Fruit fly (Drosophila melanogaster) whole organism, embryonic: ENCODE measurements around the gene CG10413.

Experiments used
- Ada2b ChIP-seq: fragments of 200-800 bp; sonication (Bioruptor generic); IDR thresholded peaks from 2 replicates; pipeline ENCODE4 v1.3.6; 2022; ENCODE audit warnings: missing biosample characterization, missing genetic modification characterization
- Adf1 ChIP-seq: fragments of 200-800 bp; sonication (Bioruptor generic); IDR thresholded peaks from 2 replicates; pipeline ENCODE4 v1.3.6; 2022; ENCODE audit warnings: missing biosample characterization, missing genetic modification characterization
- Atf-2 ChIP-seq: fragments of 200-800 bp; sonication (Bioruptor generic); optimal IDR thresholded peaks from 2 replicates; lab custom pipeline; 2016; ENCODE audit warnings: missing biosample characterization, missing genetic modification characterization
- B-H1 ChIP-seq: fragments of 200-800 bp; sonication (Bioruptor generic); IDR thresholded peaks from 3 replicates; pipeline ENCODE4 v1.3.6; 2022; ENCODE audit warnings: missing biosample characterization, missing genetic modification characterization
- B-H2 ChIP-seq: fragments of 200-800 bp; sonication (Bioruptor generic); optimal IDR thresholded peaks from 2 replicates; lab custom pipeline; 2018; ENCODE audit warnings: missing biosample characterization, mild to moderate bottlenecking, missing genetic modification characterization
- BtbVII ChIP-seq: fragments of 200-800 bp; sonication (Bioruptor generic); optimal IDR thresholded peaks from 3 replicates; lab custom pipeline; 2017; ENCODE audit warnings: missing biosample characterization, mild to moderate bottlenecking, missing genetic modification characterization
- CG11696 ChIP-seq: fragments of 200-800 bp; sonication (Bioruptor generic); IDR thresholded peaks from 2 replicates; pipeline ENCODE4 v1.3.6; 2022; ENCODE audit warnings: missing biosample characterization, missing genetic modification characterization
- CG11723 ChIP-seq: fragments of 200-800 bp; sonication (Bioruptor generic); optimal IDR thresholded peaks from 2 replicates; lab custom pipeline; 2017; ENCODE audit warnings: missing biosample characterization, mild to moderate bottlenecking, missing genetic modification characterization
- CG12219 ChIP-seq: fragments of 200-800 bp; sonication (Bioruptor generic); optimal IDR thresholded peaks from 3 replicates; lab custom pipeline; 2018; ENCODE audit warnings: missing biosample characterization, mild to moderate bottlenecking, missing genetic modification characterization
- CG14014 ChIP-seq: fragments of 200-800 bp; sonication (Bioruptor generic); IDR thresholded peaks from 2 replicates; pipeline ENCODE4 v1.3.6; 2022; ENCODE audit warnings: missing biosample characterization, missing genetic modification characterization
- CG14710 ChIP-seq: fragments of 200-800 bp; sonication (Bioruptor generic); optimal IDR thresholded peaks from 3 replicates; lab custom pipeline; 2019; ENCODE audit warnings: missing biosample characterization, mild to moderate bottlenecking, missing genetic modification characterization, moderate library complexity
- CG15479 ChIP-seq: fragments of 200-800 bp; sonication (Bioruptor generic); optimal IDR thresholded peaks from 3 replicates; lab custom pipeline; 2019; ENCODE audit warnings: missing biosample characterization, mild to moderate bottlenecking, missing genetic modification characterization, moderate library complexity
- CG17568 ChIP-seq: fragments of 200-800 bp; sonication (Bioruptor generic); optimal IDR thresholded peaks from 2 replicates; lab custom pipeline; 2018; ENCODE audit warnings: missing biosample characterization, mild to moderate bottlenecking, missing genetic modification characterization, moderate library complexity
- CG17829 ChIP-seq: fragments of 200-800 bp; optimal IDR thresholded peaks from 2 replicates; lab custom pipeline; 2019; ENCODE audit warnings: missing biosample characterization, mild to moderate bottlenecking, missing genetic modification characterization, moderate library complexity
- CG18011 ChIP-seq: fragments of 200-800 bp; sonication (Bioruptor generic); optimal IDR thresholded peaks from 2 replicates; lab custom pipeline; 2017; ENCODE audit warnings: missing biosample characterization, missing genetic modification characterization, mild to moderate bottlenecking, moderate library complexity, missing genotype
- CG18262 ChIP-seq: fragments of 200-800 bp; optimal IDR thresholded peaks from 3 replicates; lab custom pipeline; 2019; ENCODE audit warnings: missing biosample characterization, mild to moderate bottlenecking, missing genetic modification characterization, moderate library complexity
- CG18764 ChIP-seq: fragments of 200-800 bp; sonication (Bioruptor generic); optimal IDR thresholded peaks from 3 replicates; lab custom pipeline; 2016; ENCODE audit warnings: missing biosample characterization, missing genetic modification characterization
- CG2116 ChIP-seq: fragments of 200-800 bp; sonication (Bioruptor generic); optimal IDR thresholded peaks from 3 replicates; lab custom pipeline; 2018; ENCODE audit warnings: missing biosample characterization, mild to moderate bottlenecking, missing genetic modification characterization
- CG2202 ChIP-seq: fragments of 200-800 bp; sonication (Bioruptor generic); optimal IDR thresholded peaks from 2 replicates; lab custom pipeline; 2018; ENCODE audit warnings: missing biosample characterization, mild to moderate bottlenecking, missing genetic modification characterization
- CG3163 ChIP-seq: fragments of 200-800 bp; sonication (Bioruptor generic); optimal IDR thresholded peaks from 3 replicates; lab custom pipeline; 2016; ENCODE audit warnings: missing biosample characterization, missing genetic modification characterization
- CG32532 ChIP-seq: fragments of 200-800 bp; sonication (Bioruptor generic); IDR thresholded peaks from 2 replicates; pipeline ENCODE4 v1.3.6; 2022; ENCODE audit warnings: missing biosample characterization, missing genetic modification characterization
- CG33557 ChIP-seq: fragments of 200-800 bp; sonication (Bioruptor generic); optimal IDR thresholded peaks from 2 replicates; lab custom pipeline; 2019; ENCODE audit warnings: missing biosample characterization, mild to moderate bottlenecking, missing genetic modification characterization, moderate library complexity
- CG7839 ChIP-seq: fragments of 200-800 bp; sonication (Bioruptor generic); optimal IDR thresholded peaks from 3 replicates; lab custom pipeline; 2018; ENCODE audit warnings: missing biosample characterization, mild to moderate bottlenecking, missing genetic modification characterization, moderate library complexity
- Dbx ChIP-seq: fragments of 200-800 bp; sonication (Bioruptor generic); IDR thresholded peaks from 3 replicates; pipeline ENCODE4 v1.3.6; 2022; ENCODE audit warnings: missing biosample characterization, missing genetic modification characterization
- Dp ChIP-seq: fragments of 200-800 bp; sonication (Bioruptor generic); optimal IDR thresholded peaks from 2 replicates; lab custom pipeline; 2018; ENCODE audit warnings: missing biosample characterization, mild to moderate bottlenecking, missing genetic modification characterization, moderate library complexity
- E2f2 ChIP-seq: fragments of 200-800 bp; sonication (Bioruptor generic); IDR thresholded peaks from 2 replicates; pipeline ENCODE4 v1.3.6; 2022; ENCODE audit warnings: missing biosample characterization, missing genetic modification characterization
- Hand ChIP-seq: fragments of 200-800 bp; sonication (Bioruptor generic); optimal IDR thresholded peaks from 2 replicates; lab custom pipeline; 2017; ENCODE audit warnings: mild to moderate bottlenecking, missing biosample characterization, missing genetic modification reagents, missing genetic modification characterization
- Mes4 ChIP-seq: fragments of 200-800 bp; sonication (Bioruptor generic); optimal IDR thresholded peaks from 2 replicates; lab custom pipeline; 2016; ENCODE audit warnings: missing biosample characterization, missing genetic modification characterization
- NK7.1 ChIP-seq: fragments of 200-800 bp; sonication (Bioruptor generic); optimal IDR thresholded peaks from 3 replicates; lab custom pipeline; 2016; ENCODE audit warnings: missing biosample characterization, missing genetic modification characterization
- Oli ChIP-seq: fragments of 200-800 bp; sonication (Bioruptor generic); optimal IDR thresholded peaks from 2 replicates; lab custom pipeline; 2018; ENCODE audit warnings: missing biosample characterization, mild to moderate bottlenecking, missing genetic modification characterization, moderate library complexity
- Opbp ChIP-seq: fragments of 200-800 bp; sonication (Bioruptor generic); IDR thresholded peaks from 3 replicates; pipeline ENCODE4 v1.3.6; 2022; ENCODE audit warnings: missing biosample characterization, missing genetic modification characterization; ENCODE audit not compliant: partially characterized antibody
- Pdp1 ChIP-seq, 2 experiments: fragments of 200-800 bp; sonication (Bioruptor generic); optimal IDR thresholded peaks; 3 replicates each; lab custom pipeline; 2016; ENCODE audit warnings: missing biosample characterization in 2 of 2, missing genetic modification characterization in 2 of 2, mild to moderate bottlenecking in 1 of 2, moderate library complexity in 1 of 2
- Six4 ChIP-seq: fragments of 200-800 bp; sonication (Bioruptor generic); optimal IDR thresholded peaks from 2 replicates; lab custom pipeline; 2016; ENCODE audit warnings: missing biosample characterization, missing genetic modification characterization
- YL-1 ChIP-seq: fragments of 200-800 bp; sonication (Bioruptor generic); optimal IDR thresholded peaks from 3 replicates; lab custom pipeline; 2017; ENCODE audit warnings: missing biosample characterization, mild to moderate bottlenecking, missing genetic modification characterization
- bcd ChIP-seq: fragments of 200-800 bp; sonication (Bioruptor generic); optimal IDR thresholded peaks from 2 replicates; lab custom pipeline; 2017; ENCODE audit warnings: missing biosample characterization, mild to moderate bottlenecking, missing genetic modification characterization
- bowl ChIP-seq: fragments of 200-800 bp; sonication (Bioruptor generic); IDR thresholded peaks from 2 replicates; pipeline ENCODE4 v1.3.6; 2022; ENCODE audit warnings: missing biosample characterization, missing genetic modification characterization
- br ChIP-seq: fragments of >200 bp; optimal IDR thresholded peaks from 2 replicates; lab custom pipeline; 2017
- cad ChIP-seq: fragments of >200 bp; optimal IDR thresholded peaks from 2 replicates; lab custom pipeline; 2017; ENCODE audit warnings: missing biosample characterization, missing genetic modification characterization
- cato ChIP-seq: fragments of 200-800 bp; sonication (Bioruptor generic); optimal IDR thresholded peaks from 2 replicates; lab custom pipeline; 2016; ENCODE audit warnings: missing biosample characterization, missing genetic modification characterization, borderline replicate concordance
- crc ChIP-seq: fragments of 200-800 bp; sonication (Bioruptor generic); optimal IDR thresholded peaks from 2 replicates; lab custom pipeline; 2016; ENCODE audit warnings: missing biosample characterization, missing genetic modification characterization
- dmrt99B ChIP-seq: fragments of 200-800 bp; sonication (Bioruptor generic); optimal IDR thresholded peaks from 2 replicates; lab custom pipeline; 2018; ENCODE audit warnings: missing biosample characterization, mild to moderate bottlenecking, missing genetic modification characterization, moderate library complexity
- gcm2 ChIP-seq: fragments of 200-800 bp; sonication (Bioruptor generic); optimal IDR thresholded peaks from 2 replicates; lab custom pipeline; 2016; ENCODE audit warnings: missing biosample characterization, missing genetic modification characterization
- ham ChIP-seq: fragments of 200-800 bp; sonication (Bioruptor generic); IDR thresholded peaks from 2 replicates; pipeline ENCODE4 v1.3.6; 2022; ENCODE audit warnings: missing biosample characterization, missing genetic modification characterization
- knrl ChIP-seq: fragments of 200-800 bp; sonication (Bioruptor generic); IDR thresholded peaks from 3 replicates; pipeline ENCODE4 v1.3.6; 2022; ENCODE audit warnings: missing biosample characterization, missing genetic modification characterization; ENCODE audit not compliant: partially characterized antibody
- nerfin-1 ChIP-seq: fragments of 200-800 bp; sonication (Bioruptor generic); optimal IDR thresholded peaks from 3 replicates; lab custom pipeline; 2019; ENCODE audit warnings: missing biosample characterization, mild to moderate bottlenecking, missing genetic modification characterization, moderate library complexity
- seq ChIP-seq: fragments of 200-800 bp; sonication (Bioruptor generic); IDR thresholded peaks from 2 replicates; pipeline ENCODE4 v1.3.6; 2022; ENCODE audit warnings: missing biosample characterization, missing genetic modification characterization
- sr ChIP-seq: fragments of 200-800 bp; sonication (Bioruptor generic); IDR thresholded peaks from 3 replicates; pipeline ENCODE4 v1.3.6; 2022; ENCODE audit warnings: missing biosample characterization, missing genetic modification characterization
- tgo ChIP-seq: fragments of 200-800 bp; sonication (Bioruptor generic); IDR thresholded peaks from 3 replicates; pipeline ENCODE4 v1.3.6; 2022; ENCODE audit warnings: missing biosample characterization, missing genetic modification characterization
- trem ChIP-seq: fragments of 200-800 bp; optimal IDR thresholded peaks from 3 replicates; lab custom pipeline; 2019; ENCODE audit warnings: missing biosample characterization, mild to moderate bottlenecking, missing genetic modification characterization, moderate library complexity
- trh ChIP-seq: fragments of 200-800 bp; sonication (Bioruptor generic); optimal IDR thresholded peaks from 2 replicates; lab custom pipeline; 2016; ENCODE audit warnings: missing biosample characterization, missing genetic modification characterization
- yki ChIP-seq: fragments of >200 bp; optimal IDR thresholded peaks from 3 replicates; lab custom pipeline; 2018
- zen2 ChIP-seq: fragments of 200-800 bp; sonication (Bioruptor generic); IDR thresholded peaks from 3 replicates; pipeline ENCODE4 v1.3.6; 2022; ENCODE audit warnings: missing biosample characterization, missing genetic modification characterization; ENCODE audit not compliant: partially characterized antibody

CG10413 gene

dm6 chr2L:18617003-18617402, 12.0 kb upstream of the CG10413 start, which contains the start of gene MESR3 (continued):
- no peak for TF ChIP-seq gcm2 (GFP tag; lab: Kevin White, UChicago)
- TF ChIP-seq CG14710 (tag; lab: Kevin White, UChicago) = peak; percentile 74
- TF ChIP-seq crc (GFP tag; lab: Kevin White, UChicago) = no peak
- TF ChIP-seq B-H1 = peak; percentile 70; the same call in 1 of the 3 replicates
- TF ChIP-seq CG32532 = peak; percentile 89
- TF ChIP-seq nerfin-1 = peak; percentile 66
- no peak for TF ChIP-seq cato (GFP tag; lab: Kevin White, UChicago)
- TF ChIP-seq CG2116 (GFP tag; lab: Kevin White, UChicago) = peak; percentile 29
- peak; percentile 85 for TF ChIP-seq CG18262
- no peak for TF ChIP-seq CG2202
- peak in 1 of 2 experiments; percentile 17 for TF ChIP-seq Pdp1 (GFP tag; optimal IDR thresholded peaks at IDR 0.05; lab: Kevin White, UChicago)
- TF ChIP-seq trh (GFP tag; lab: Kevin White, UChicago) = peak; percentile 37
- no peak for TF ChIP-seq CG18011
- TF ChIP-seq bowl (GFP tag; lab: Robert Waterston, UW) = no peak
- TF ChIP-seq CG18764 (GFP tag; lab: Kevin White, UChicago) = peak; percentile 66
- TF ChIP-seq Six4 (GFP tag; lab: Kevin White, UChicago) = peak; percentile 65
- TF ChIP-seq br (lab: Kevin White, UChicago) = no peak
- TF ChIP-seq E2f2 = peak; percentile 55; the same call in 1 of the 2 replicates
- TF ChIP-seq zen2 (GFP tag; lab: Robert Waterston, UW) = peak; percentile 23; the same call in 1 of the 3 replicates
- TF ChIP-seq CG7839 (tag; lab: Kevin White, UChicago) = peak; percentile 82
- TF ChIP-seq CG33557 (GFP tag; lab: Kevin White, UChicago) = peak; percentile 17
- TF ChIP-seq CG11723 (GFP tag; lab: Kevin White, UChicago) = peak; percentile 23
- no peak for TF ChIP-seq NK7.1 (GFP tag; lab: Kevin White, UChicago)
- TF ChIP-seq CG17568 (GFP tag; lab: Kevin White, UChicago) = peak; percentile 36
- peak; percentile 61 for TF ChIP-seq B-H2 (GFP tag; lab: Kevin White, UChicago)
- TF ChIP-seq CG14014 (GFP tag; lab: Robert Waterston, UW) = peak; percentile 38; the same call in 1 of the 2 replicates
- TF ChIP-seq YL-1 (GFP tag; lab: Kevin White, UChicago) = peak; percentile 19
- TF ChIP-seq Dbx (GFP tag; lab: Robert Waterston, UW) = peak; percentile 66; the same call in 2 of the 3 replicates
- no peak for TF ChIP-seq ham (GFP tag; lab: Robert Waterston, UW)
- peak; percentile 61 for TF ChIP-seq Hand (GFP tag; lab: Kevin White, UChicago)
- TF ChIP-seq knrl (GFP tag; lab: Robert Waterston, UW) = 0 out of 3 replicates have a peak, but pooled peaks have one; percentile 14
- peak; percentile 26; the same call in 1 of the 3 replicates for TF ChIP-seq tgo

- TF ChIP-seq Oli (no peak), Adf1 (GFP tag; lab: Robert Waterston, UW) (no peak), bcd (GFP tag; lab: Kevin White, UChicago) (no peak), trem (tag; lab: Kevin White, UChicago) (no peak), Atf-2 (GFP tag; lab: Kevin White, UChicago) (no peak), CG15479 (GFP tag; lab: Kevin White, UChicago) (peak; percentile 73), cad (GFP tag; lab: Kevin White, UChicago) (no peak), Opbp (GFP tag; lab: Robert Waterston, UW) (no peak), Dp (GFP tag; lab: Kevin White, UChicago) (no peak), crc (GFP tag; lab: Kevin White, UChicago) (no peak), CG3163 (GFP tag; lab: Kevin White, UChicago) (no peak), CG12219 (GFP tag; lab: Kevin White, UChicago) (no peak), Mes4 (GFP tag; lab: Kevin White, UChicago) (no peak), Ada2b (GFP tag; lab: Robert Waterston, UW) (0 out of 2 replicates have a peak, but pooled peaks have one; percentile 23), dmrt99B (tag; lab: Kevin White, UChicago) (no peak), seq (GFP tag; lab: Robert Waterston, UW) (0 out of 2 replicates have a peak, but pooled peaks have one; percentile 25), CG11696 (GFP tag; lab: Robert Waterston, UW) (no peak), BtbVII (GFP tag; lab: Kevin White, UChicago) (no peak), sr (GFP tag; lab: Robert Waterston, UW) (no peak), yki (no peak), CG17829 (tag; lab: Kevin White, UChicago) (peak; percentile 3), gcm2 (GFP tag; lab: Kevin White, UChicago) (no peak)
These were observed 11.0 kb upstream of the CG10413 start, which contains the start of gene IFT46 for dm6 chr2L:18616019-18616418. Gene IFT46, minus strand, starts transcription at chr2L:18616106.
